Worm (Caenorhabditis elegans) whole organism, mixed stage, embryonic: ENCODE measurements around the gene fipr-15.

ENCODE experiments used
- blmp-1 ChIP-seq: fragments of 150-350 bp; optimal IDR thresholded peaks from 2 replicates; lab custom pipeline; 2014; ENCODE audit warnings: missing biosample characterization, missing genetic modification characterization
- ces-1 ChIP-seq: fragments of 150-350 bp; optimal IDR thresholded peaks from 2 replicates; lab custom pipeline; 2014; ENCODE audit warnings: missing biosample characterization, missing genetic modification reagents, missing genetic modification characterization
- lsy-2 ChIP-seq: fragments of 150-350 bp; optimal IDR thresholded peaks from 2 replicates; lab custom pipeline; 2014; ENCODE audit warnings: missing biosample characterization, missing genetic modification characterization
- nhr-237 ChIP-seq: fragments of 150-350 bp; optimal IDR thresholded peaks from 2 replicates; lab custom pipeline; 2014; ENCODE audit warnings: missing biosample characterization, missing genetic modification characterization
- sem-2 ChIP-seq: fragments of 200-800 bp; sonication (Bioruptor generic); optimal IDR thresholded peaks from 2 replicates; lab custom pipeline; 2018; ENCODE audit warnings: mild to moderate bottlenecking, missing genetic modification characterization, missing compliant biosample characterization

- TF ChIP-seq lsy-2 (tag; lab: Kevin White, UChicago) (no peak), nhr-237 (tag; lab: Kevin White, UChicago) (no peak), blmp-1 (tag; lab: Kevin White, UChicago) (no peak), ces-1 (GFP tag; lab: Kevin White, UChicago) (peak; percentile 37), sem-2 (GFP tag; lab: Kevin White, UChicago) (no peak)
Observed at ce11 chrIV:10868629-10869251, 11.6 kb upstream of the fipr-15 start, which contains the start of gene F13E9.11.
